Worm (Caenorhabditis elegans) whole organism, L1 larva: Measurements from ENCODE around the gene F20D6.1.

Experiments used
- C04F5.9 ChIP-seq: sonication (generic microtip); optimal IDR thresholded peaks from 2 replicates; lab custom pipeline; 2016; ENCODE audit warnings: missing genetic modification characterization, missing compliant biosample characterization
- aly-2 ChIP-seq: fragments of 150-350 bp; optimal IDR thresholded peaks from 2 replicates; lab custom pipeline; 2014; ENCODE audit warnings: missing biosample characterization, missing genetic modification characterization
- blmp-1 ChIP-seq: fragments of 150-350 bp; optimal IDR thresholded peaks from 2 replicates; lab custom pipeline; 2014; ENCODE audit warnings: missing biosample characterization, missing genetic modification characterization
- ceh-88 ChIP-seq: fragments of 200-800 bp; sonication (Bioruptor generic); IDR thresholded peaks from 2 replicates; pipeline ENCODE4 v1.3.6; 2022; ENCODE audit warnings: missing genetic modification characterization, missing compliant biosample characterization
- ces-1 ChIP-seq: fragments of 150-350 bp; optimal IDR thresholded peaks from 2 replicates; lab custom pipeline; 2014; ENCODE audit warnings: missing biosample characterization, missing genetic modification reagents, missing genetic modification characterization
- egl-27 ChIP-seq, 2 experiments: fragments of 150-350 bp in 1 of 2; sonication (generic microtip); optimal IDR thresholded peaks; 3 replicates each; lab custom pipeline; 2017 to 2018; ENCODE audit warnings: missing biosample characterization in 2 of 2, missing genetic modification characterization in 2 of 2, missing genetic modification reagents in 2 of 2
- grh-1 ChIP-seq: fragments of 200-800 bp; sonication (Bioruptor generic); IDR thresholded peaks from 2 replicates; pipeline ENCODE4 v1.3.6; 2022; ENCODE audit warnings: missing genetic modification reagents, missing genetic modification characterization, missing compliant biosample characterization
- hlh-17 ChIP-seq: fragments of 200-800 bp; sonication (Bioruptor generic); optimal IDR thresholded peaks from 2 replicates; lab custom pipeline; 2018; ENCODE audit warnings: missing genetic modification characterization, mild to moderate bottlenecking, missing compliant biosample characterization, moderate library complexity, borderline replicate concordance
- nhr-12 ChIP-seq: sonication (generic microtip); optimal IDR thresholded peaks from 2 replicates; lab custom pipeline; 2017; ENCODE audit warnings: missing biosample characterization, missing genetic modification characterization
- nhr-77 ChIP-seq: fragments of 150-350 bp; optimal IDR thresholded peaks from 2 replicates; lab custom pipeline; 2014; ENCODE audit warnings: missing biosample characterization, missing genetic modification characterization
- unc-130 ChIP-seq: fragments of 150-350 bp; optimal IDR thresholded peaks from 2 replicates; lab custom pipeline; 2017; ENCODE audit warnings: missing biosample characterization, missing genetic modification characterization, inconsistent platforms
- unc-62 ChIP-seq: fragments of 150-350 bp; optimal IDR thresholded peaks from 2 replicates; lab custom pipeline; 2014; ENCODE audit warnings: missing biosample characterization, missing genetic modification reagents, missing genetic modification characterization

DNA sequence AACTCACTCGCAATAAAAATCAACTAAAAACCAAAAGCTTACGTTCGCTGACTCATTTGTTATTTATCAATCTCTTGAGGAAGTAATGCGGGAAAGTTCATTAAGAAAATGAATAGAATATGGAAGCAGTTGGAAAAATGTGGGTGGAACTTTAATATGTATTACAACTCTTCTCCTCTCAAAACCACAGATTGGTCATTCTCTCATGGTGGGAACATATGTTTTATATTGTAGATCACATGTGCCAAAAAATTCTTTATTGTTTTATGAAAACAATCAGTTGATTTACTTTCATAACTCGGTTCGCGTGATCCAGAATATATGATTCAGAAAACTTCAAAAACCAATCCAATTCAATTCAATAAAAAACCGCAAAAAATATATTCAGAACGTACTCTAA is 18.8 kb upstream of the F20D6.1 start:
- TF ChIP-seq unc-62 (no peak), unc-130 (tag; lab: Kevin White, UChicago) (no peak), ceh-88 (GFP tag; lab: Robert Waterston, UW) (no peak), blmp-1 (tag; lab: Kevin White, UChicago) (no peak), hlh-17 (no peak), nhr-12 (tag; lab: Kevin White, UChicago) (no peak), ces-1 (no peak), nhr-77 (no peak), egl-27 (tag; optimal IDR thresholded peaks at IDR 0.05; lab: Kevin White, UChicago) (no peak), grh-1 (GFP tag; lab: Robert Waterston, UW) (no peak), aly-2 (tag; lab: Kevin White, UChicago) (no peak), C04F5.9 (no peak)
